Worm (Caenorhabditis elegans): ENCODE measurements around the gene F09G2.8.

F09G2.8 gene

DNA sequence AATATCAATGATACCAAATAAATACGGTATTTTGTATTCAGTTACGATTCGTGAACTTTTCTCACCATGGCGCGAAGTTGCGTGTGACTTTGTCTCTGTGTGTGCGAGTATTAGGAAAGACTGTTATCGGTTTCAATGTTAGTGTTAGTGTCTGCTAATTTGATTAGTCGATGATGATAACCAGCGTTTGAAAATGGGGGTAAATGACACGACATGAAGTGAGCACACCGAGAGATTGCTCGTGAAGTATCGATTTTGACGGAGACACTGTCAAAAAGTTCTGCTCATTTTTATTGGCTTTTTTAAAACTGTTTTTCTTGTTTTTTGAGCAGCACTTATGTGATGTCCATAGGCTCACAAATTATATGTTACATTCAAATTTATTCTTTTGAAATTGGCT lies 4.9 kb upstream of the F09G2.8 start:
- TF ChIP-seq ceh-18 (tag; optimal IDR thresholded peaks at IDR 0.05) (no peak), ama-1 (optimal IDR thresholded peaks at IDR 0.05) (peak; percentile 40)

DNA sequence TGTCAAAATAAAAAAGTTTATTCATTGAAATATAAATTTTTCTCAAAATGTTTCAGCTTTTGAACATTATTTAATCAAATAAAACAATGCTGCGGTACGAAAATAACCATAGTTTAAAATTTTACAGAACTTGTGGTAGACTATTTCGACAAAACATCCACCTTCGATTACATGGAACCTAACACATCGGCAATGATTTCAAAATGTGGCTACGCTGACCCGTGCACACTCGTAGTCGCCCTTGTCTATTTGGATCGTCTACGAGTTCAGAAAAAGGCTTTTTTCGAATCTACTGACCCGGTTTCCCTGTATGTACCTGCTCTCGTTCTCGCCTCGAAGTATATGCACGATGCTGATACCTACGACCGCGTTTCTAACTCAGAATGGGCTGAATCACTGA lies 3.6 kb upstream of the F09G2.8 start:
- no peak for TF ChIP-seq ceh-22 (tag; optimal IDR thresholded peaks at IDR 0.05)
- no peak for TF ChIP-seq hlh-30 (tag; optimal IDR thresholded peaks at IDR 0.05; ENCODE audit: insufficient read depth)
- no peak for TF ChIP-seq elt-2 (tag; optimal IDR thresholded peaks at IDR 0.05)
- no peak for TF ChIP-seq tbx-7 (tag; optimal IDR thresholded peaks at IDR 0.05)
- no peak for TF ChIP-seq ceh-14 (tag; optimal IDR thresholded peaks at IDR 0.05)
- no peak for TF ChIP-seq pqm-1 (tag; optimal IDR thresholded peaks at IDR 0.05)
- no peak for TF ChIP-seq ceh-19 (GFP tag; optimal IDR thresholded peaks at IDR 0.05)
- TF ChIP-seq nhr-11 (tag; optimal IDR thresholded peaks at IDR 0.05), result no peak
- TF ChIP-seq K09A11.1 (tag; optimal IDR thresholded peaks at IDR 0.05; ENCODE audit: insufficient read depth), result no peak
- no peak for TF ChIP-seq K02D7.2 (tag; optimal IDR thresholded peaks at IDR 0.05)
- TF ChIP-seq hlh-13 (GFP tag; optimal IDR thresholded peaks at IDR 0.05), result no peak

DNA sequence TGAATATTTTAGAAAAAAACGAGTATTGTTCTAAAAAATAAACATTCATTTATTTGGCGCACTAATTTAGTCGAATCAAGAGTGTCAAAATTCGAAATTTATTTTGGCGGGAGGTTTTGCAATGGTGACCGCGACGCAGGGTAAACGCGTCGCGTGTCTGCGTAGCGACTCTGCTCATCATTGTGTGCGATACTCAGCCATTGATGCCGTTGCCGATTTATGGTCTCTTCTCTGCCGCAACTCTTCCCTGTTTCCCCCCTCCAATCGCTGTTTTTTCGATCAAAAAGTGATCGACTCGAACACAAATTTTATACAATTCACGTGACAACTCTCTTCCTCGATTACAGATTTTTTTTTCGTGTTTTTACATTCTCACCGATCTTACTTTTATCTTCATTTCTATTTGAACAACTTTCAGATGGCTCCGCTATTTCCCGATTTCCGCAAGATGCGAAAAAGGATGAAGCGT lies 3.1 kb upstream of the F09G2.8 start, which contains the start of gene F09G2.2:
F09G2.2 (plus strand) TSS at position 419 of the 469 bp plus-strand sequence.
- TF ChIP-seq odd-2 (tag; optimal IDR thresholded peaks at IDR 0.05) (no peak), T23F11.4 (GFP tag; optimal IDR thresholded peaks at IDR 0.05) (no peak), ceh-2 (tag; optimal IDR thresholded peaks at IDR 0.05) (no peak), fkh-6 (tag; optimal IDR thresholded peaks at IDR 0.05) (no peak), pha-2 (tag; optimal IDR thresholded peaks at IDR 0.05) (no peak), unc-86 (tag; optimal IDR thresholded peaks at IDR 0.05) (no peak), madf-2 (tag; optimal IDR thresholded peaks at IDR 0.05) (peak; percentile 23), ceh-45 (GFP tag; IDR thresholded peaks at IDR 0.05) (no peak), ceh-34 (tag; optimal IDR thresholded peaks at IDR 0.05) (peak; percentile 39), pha-4 (tag; optimal IDR thresholded peaks at IDR 0.05) (no peak), ets-4 (tag; optimal IDR thresholded peaks at IDR 0.05) (no peak), ceh-31 (tag; optimal IDR thresholded peaks at IDR 0.05) (peak; percentile 72), lin-11 (tag; optimal IDR thresholded peaks at IDR 0.05) (no peak), ceh-9 (tag; optimal IDR thresholded peaks at IDR 0.05) (no peak), nhr-11 (tag; optimal IDR thresholded peaks at IDR 0.05) (no peak), K09A11.1 (tag; optimal IDR thresholded peaks at IDR 0.05; ENCODE audit: insufficient read depth) (no peak), C38D4.7 (GFP tag; optimal IDR thresholded peaks at IDR 0.05) (no peak), pros-1 (tag; optimal IDR thresholded peaks at IDR 0.05) (peak; percentile 20), ama-1 (optimal IDR thresholded peaks at IDR 0.05) (no peak), lim-6 (tag; optimal IDR thresholded peaks at IDR 0.05) (no peak), ahr-1 (tag; optimal IDR thresholded peaks at IDR 0.05) (no peak), Y22D7AL.16 (tag; optimal IDR thresholded peaks at IDR 0.05) (no peak), K02D7.2 (tag; optimal IDR thresholded peaks at IDR 0.05) (no peak), pqm-1 (tag; optimal IDR thresholded peaks at IDR 0.05) (no peak), ceh-19 (GFP tag; optimal IDR thresholded peaks at IDR 0.05) (no peak), hlh-30 (tag; optimal IDR thresholded peaks at IDR 0.05; ENCODE audit: insufficient read depth) (peak; percentile 43), unc-3 (GFP tag; conservative IDR thresholded peaks at IDR 0.05) (no peak), unc-3 (tag; optimal IDR thresholded peaks at IDR 0.05) (no peak), rnt-1 (tag; optimal IDR thresholded peaks at IDR 0.05) (peak; percentile 50), nhr-232 (tag; optimal IDR thresholded peaks at IDR 0.05) (no peak), dmd-4 (tag; optimal IDR thresholded peaks at IDR 0.05; ENCODE audit: borderline replicate concordance) (no peak), elt-2 (tag; optimal IDR thresholded peaks at IDR 0.05) (peak; percentile 31), che-1 (tag; optimal IDR thresholded peaks at IDR 0.05) (no peak), zip-5 (tag; optimal IDR thresholded peaks at IDR 0.05) (no peak), eyg-1 (tag; optimal IDR thresholded peaks at IDR 0.05) (no peak), hlh-8 (tag; optimal IDR thresholded peaks at IDR 0.05) (no peak), ceh-14 (tag; optimal IDR thresholded peaks at IDR 0.05) (peak; percentile 1), ceh-24 (tag; optimal IDR thresholded peaks at IDR 0.05) (no peak), npax-4 (tag; optimal IDR thresholded peaks at IDR 0.05) (no peak), dve-1 (tag; optimal IDR thresholded peaks at IDR 0.05) (peak; percentile 42), unc-55 (GFP tag; optimal IDR thresholded peaks at IDR 0.05) (peak; percentile 73), fkh-10 (GFP tag; optimal IDR thresholded peaks at IDR 0.05) (no peak), ceh-18 (tag; optimal IDR thresholded peaks at IDR 0.05) (peak; percentile 48), sox-2 (GFP tag; IDR thresholded peaks at IDR 0.05) (no peak), ref-2 (tag; optimal IDR thresholded peaks at IDR 0.05) (peak; percentile 25), gmeb-2 (tag; optimal IDR thresholded peaks at IDR 0.05) (no peak)
